Worm (Caenorhabditis elegans) whole organism, L2 larva: ENCODE results near the gene C01G12.3.

Experiments
- R02D3.7 ChIP-seq: fragments of 150-350 bp; optimal IDR thresholded peaks from 2 replicates; lab custom pipeline; 2014; ENCODE audit warnings: missing biosample characterization, missing genetic modification characterization
- Y55F3AM.14 ChIP-seq: fragments of 200-800 bp; sonication (Bioruptor generic); optimal IDR thresholded peaks from 2 replicates; lab custom pipeline; 2018; ENCODE audit warnings: mild to moderate bottlenecking, missing genetic modification characterization, missing compliant biosample characterization
- aly-2 ChIP-seq: fragments of 150-350 bp; optimal IDR thresholded peaks from 2 replicates; lab custom pipeline; 2014; ENCODE audit warnings: missing biosample characterization, missing genetic modification characterization
- ama-1 ChIP-seq: fragments of 150-350 bp; optimal IDR thresholded peaks from 2 replicates; lab custom pipeline; 2018; ENCODE audit warnings: inconsistent platforms
- egl-27 ChIP-seq: sonication (generic microtip); optimal IDR thresholded peaks from 3 replicates; lab custom pipeline; 2017; ENCODE audit warnings: missing biosample characterization, missing genetic modification reagents, missing genetic modification characterization
- nhr-77 ChIP-seq: fragments of 150-350 bp; optimal IDR thresholded peaks from 2 replicates; lab custom pipeline; 2014; ENCODE audit warnings: missing biosample characterization, missing genetic modification characterization
- peb-1 ChIP-seq: fragments of 150-350 bp; optimal IDR thresholded peaks from 2 replicates; lab custom pipeline; 2014; ENCODE audit warnings: missing biosample characterization, missing genetic modification characterization
- skn-1 ChIP-seq: sonication (generic microtip); optimal IDR thresholded peaks from 2 replicates; lab custom pipeline; 2017; ENCODE audit warnings: missing biosample characterization, missing genetic modification characterization
- unc-62 ChIP-seq: fragments of 150-350 bp; optimal IDR thresholded peaks from 2 replicates; lab custom pipeline; 2014; ENCODE audit warnings: missing biosample characterization, missing genetic modification reagents, missing genetic modification characterization

ce11 chrII:14567811-14568210, 14.3 kb downstream of the C01G12.3 start:
- TF ChIP-seq aly-2 (tag; lab: Kevin White, UChicago) = no peak
- TF ChIP-seq skn-1 (tag; lab: Kevin White, UChicago) = no peak
- TF ChIP-seq nhr-77 = no peak
- no peak for TF ChIP-seq ama-1 (lab: Kevin White, UChicago)
- TF ChIP-seq R02D3.7 (tag; lab: Kevin White, UChicago) = no peak
- TF ChIP-seq unc-62 (GFP tag; lab: Kevin White, UChicago) = no peak
- no peak for TF ChIP-seq Y55F3AM.14
- TF ChIP-seq egl-27 = no peak
- no peak for TF ChIP-seq peb-1 (tag; lab: Kevin White, UChicago)
